Worm (Caenorhabditis elegans) whole organism, young adult: ENCODE measurements around the gene rgs-2.

Source experiments
- B0019.2 ChIP-seq: fragments of 200-800 bp; sonication (Bioruptor generic); conservative IDR thresholded peaks from 2 replicates; pipeline ENCODE4 v1.3.6; 2022; ENCODE audit warnings: missing genetic modification reagents, missing genetic modification characterization, missing compliant biosample characterization
- B0035.1 ChIP-seq: sonication (generic microtip); optimal IDR thresholded peaks from 2 replicates; lab custom pipeline; 2016; ENCODE audit warnings: missing genetic modification characterization, mild to moderate bottlenecking, missing compliant biosample characterization, missing genotype, missing genetic modification reagents
- B0336.3 ChIP-seq: fragments of 200-800 bp; sonication (Bioruptor generic); IDR thresholded peaks from 2 replicates; pipeline ENCODE4 v1.3.6; 2022; ENCODE audit warnings: missing genetic modification characterization, missing compliant biosample characterization
- C06A6.2 ChIP-seq: fragments of 200-800 bp; sonication (Bioruptor generic); conservative IDR thresholded peaks from 2 replicates; pipeline ENCODE4 v1.3.6; 2022; ENCODE audit warnings: missing genetic modification characterization, missing compliant biosample characterization
- D2030.7 ChIP-seq: fragments of 200-800 bp; sonication (Bioruptor generic); IDR thresholded peaks from 2 replicates; pipeline ENCODE4 v1.3.6; 2022; ENCODE audit warnings: missing genetic modification reagents, missing genetic modification characterization, missing compliant biosample characterization
- F10E7.11 ChIP-seq: sonication (generic microtip); optimal IDR thresholded peaks from 2 replicates; lab custom pipeline; 2017; ENCODE audit warnings: mild to moderate bottlenecking, missing genetic modification characterization, moderate library complexity, missing compliant biosample characterization
- F23B12.7 ChIP-seq: sonication (generic microtip); optimal IDR thresholded peaks from 2 replicates; lab custom pipeline; 2017; ENCODE audit warnings: missing genetic modification characterization, mild to moderate bottlenecking, missing compliant biosample characterization, antibody characterized with exemption, moderate library complexity; ENCODE audit not compliant: insufficient read depth
- F49E8.2 ChIP-seq: sonication (generic microtip); optimal IDR thresholded peaks from 3 replicates; lab custom pipeline; 2017; ENCODE audit warnings: missing genetic modification characterization, mild to moderate bottlenecking, missing compliant biosample characterization, antibody characterized with exemption, moderate library complexity; ENCODE audit not compliant: insufficient read depth
- F57C9.4 ChIP-seq: sonication (generic microtip); optimal IDR thresholded peaks from 2 replicates; lab custom pipeline; 2017; ENCODE audit warnings: mild to moderate bottlenecking, missing genetic modification characterization, missing compliant biosample characterization
- aptf-3 ChIP-seq: fragments of 200-800 bp; sonication (Bioruptor generic); IDR thresholded peaks from 2 replicates; pipeline ENCODE4 v1.3.6; 2022; ENCODE audit warnings: missing genetic modification characterization, missing compliant biosample characterization
- athp-1 ChIP-seq: sonication (generic microtip); optimal IDR thresholded peaks from 2 replicates; lab custom pipeline; 2017; ENCODE audit warnings: mild to moderate bottlenecking, missing genetic modification characterization, missing compliant biosample characterization
- attf-6 ChIP-seq: fragments of 200-800 bp; sonication (Bioruptor generic); IDR thresholded peaks from 2 replicates; pipeline ENCODE4 v1.3.6; 2022; ENCODE audit warnings: missing genetic modification reagents, missing genetic modification characterization, missing compliant biosample characterization
- ccch-3 ChIP-seq: fragments of 200-800 bp; sonication (Bioruptor generic); optimal IDR thresholded peaks from 2 replicates; lab custom pipeline; 2018; ENCODE audit warnings: mild to moderate bottlenecking, missing genetic modification characterization, missing compliant biosample characterization
- cebp-1 ChIP-seq, 2 experiments: fragments of 200-800 bp in 1 of 2; sonication (Bioruptor generic) in 1 of 2; sonication (generic microtip) in 1 of 2; IDR thresholded peaks in 1 of 2; optimal IDR thresholded peaks in 1 of 2; 2 replicates each; pipeline versions ENCODE4 v1.3.6 to Lab custom; 2017 to 2022; ENCODE audit warnings: missing compliant biosample characterization in 2 of 2, missing genetic modification characterization in 2 of 2, mild to moderate bottlenecking in 1 of 2, missing genetic modification reagents in 1 of 2, moderate library complexity in 1 of 2
- cebp-2 ChIP-seq: fragments of 200-800 bp; sonication (Bioruptor generic); IDR thresholded peaks from 2 replicates; pipeline ENCODE4 v1.3.6; 2022; ENCODE audit warnings: missing genetic modification characterization, missing compliant biosample characterization
- ceh-27 ChIP-seq: fragments of 200-800 bp; sonication (Bioruptor generic); optimal IDR thresholded peaks from 2 replicates; lab custom pipeline; 2018; ENCODE audit warnings: mild to moderate bottlenecking, missing genetic modification characterization, moderate library complexity, missing compliant biosample characterization
- ceh-58 ChIP-seq: fragments of 200-800 bp; sonication (Bioruptor generic); IDR thresholded peaks from 2 replicates; pipeline ENCODE4 v1.3.6; 2022; ENCODE audit warnings: missing genetic modification characterization, missing compliant biosample characterization
- die-1 ChIP-seq: sonication (generic microtip); optimal IDR thresholded peaks from 2 replicates; lab custom pipeline; 2016; ENCODE audit warnings: missing genotype, mild to moderate bottlenecking, missing genetic modification characterization, missing compliant biosample characterization
- dpff-1 ChIP-seq: sonication (generic microtip); optimal IDR thresholded peaks from 2 replicates; lab custom pipeline; 2017; ENCODE audit warnings: mild to moderate bottlenecking, missing genetic modification characterization, missing compliant biosample characterization
- dpl-1 ChIP-seq: fragments of 150-350 bp; optimal IDR thresholded peaks from 2 replicates; lab custom pipeline; 2014; ENCODE audit warnings: missing biosample characterization, missing genetic modification reagents, missing genetic modification characterization
- egl-44 ChIP-seq: fragments of 200-800 bp; sonication (Bioruptor generic); IDR thresholded peaks from 2 replicates; pipeline ENCODE4 v1.3.6; 2022; ENCODE audit warnings: missing genetic modification reagents, missing genetic modification characterization, missing compliant biosample characterization
- egrh-3 ChIP-seq: fragments of 200-800 bp; sonication (Bioruptor generic); IDR thresholded peaks from 2 replicates; pipeline ENCODE4 v1.3.6; 2022; ENCODE audit warnings: missing genetic modification reagents, missing genetic modification characterization, missing compliant biosample characterization
- hrde-1 ChIP-seq: sonication (generic microtip); optimal IDR thresholded peaks from 2 replicates; lab custom pipeline; 2016; ENCODE audit warnings: missing genetic modification characterization, mild to moderate bottlenecking, missing compliant biosample characterization, moderate library complexity, missing genotype, missing genetic modification reagents, borderline replicate concordance
- hsf-1 ChIP-seq: fragments of 200-800 bp; sonication (Bioruptor generic); IDR thresholded peaks from 2 replicates; pipeline ENCODE4 v1.3.6; 2022; ENCODE audit warnings: missing genetic modification reagents, missing genetic modification characterization, missing compliant biosample characterization
- lin-40 ChIP-seq: sonication (generic microtip); optimal IDR thresholded peaks from 2 replicates; lab custom pipeline; 2016; ENCODE audit warnings: missing genetic modification characterization, mild to moderate bottlenecking, missing compliant biosample characterization, missing genotype, missing genetic modification reagents
- madf-8 ChIP-seq: fragments of 200-800 bp; sonication (Bioruptor generic); conservative IDR thresholded peaks from 2 replicates; pipeline ENCODE4 v1.3.6; 2022; ENCODE audit warnings: missing genetic modification reagents, missing genetic modification characterization, missing compliant biosample characterization
- mcd-1 ChIP-seq: fragments of 200-800 bp; sonication (Bioruptor generic); IDR thresholded peaks from 2 replicates; pipeline ENCODE4 v1.3.6; 2022; ENCODE audit warnings: missing genetic modification reagents, missing genetic modification characterization, missing compliant biosample characterization
- mel-28 ChIP-seq: sonication (generic microtip); optimal IDR thresholded peaks from 2 replicates; lab custom pipeline; 2016; ENCODE audit warnings: borderline replicate concordance, mild to moderate bottlenecking, missing genetic modification characterization, missing compliant biosample characterization
- nhr-179 ChIP-seq: sonication (generic microtip); optimal IDR thresholded peaks from 2 replicates; lab custom pipeline; 2016; ENCODE audit warnings: mild to moderate bottlenecking, missing genetic modification characterization, missing compliant biosample characterization
- nhr-90 ChIP-seq: sonication (generic microtip); optimal IDR thresholded peaks from 2 replicates; lab custom pipeline; 2016; ENCODE audit warnings: missing genotype, mild to moderate bottlenecking, missing genetic modification characterization, missing compliant biosample characterization
- rec-8 ChIP-seq, 2 experiments: sonication (generic microtip); optimal IDR thresholded peaks; 2 replicates each; lab custom pipeline; 2016; ENCODE audit warnings: mild to moderate bottlenecking in 2 of 2, missing genetic modification characterization in 2 of 2, missing genetic modification reagents in 2 of 2, missing genotype in 2 of 2, missing biosample characterization in 1 of 2, missing compliant biosample characterization in 1 of 2, moderate library complexity in 1 of 2
- sea-2 ChIP-seq: fragments of 200-800 bp; sonication (Bioruptor generic); IDR thresholded peaks from 2 replicates; pipeline ENCODE4 v1.3.6; 2022; ENCODE audit warnings: missing genetic modification characterization, missing compliant biosample characterization
- snpc-1.3 ChIP-seq: sonication (generic microtip); optimal IDR thresholded peaks from 2 replicates; lab custom pipeline; 2017; ENCODE audit warnings: missing genetic modification characterization, mild to moderate bottlenecking, missing compliant biosample characterization, antibody characterized with exemption, moderate library complexity, missing genotype, missing genetic modification reagents; ENCODE audit not compliant: insufficient read depth
- snpc-3.4 ChIP-seq: sonication (generic microtip); optimal IDR thresholded peaks from 2 replicates; lab custom pipeline; 2017; ENCODE audit warnings: missing genetic modification characterization, mild to moderate bottlenecking, missing compliant biosample characterization, antibody characterized with exemption, moderate library complexity, missing genotype, missing genetic modification reagents
- somi-1 ChIP-seq: fragments of 200-800 bp; sonication (Bioruptor generic); optimal IDR thresholded peaks from 2 replicates; lab custom pipeline; 2018; ENCODE audit warnings: mild to moderate bottlenecking, missing genetic modification characterization, missing compliant biosample characterization
- unc-130 ChIP-seq: sonication (generic microtip); optimal IDR thresholded peaks from 2 replicates; lab custom pipeline; 2016; ENCODE audit warnings: missing genetic modification reagents, missing genetic modification characterization, missing compliant biosample characterization
- ztf-3 ChIP-seq: fragments of 200-800 bp; sonication (Bioruptor generic); optimal IDR thresholded peaks from 2 replicates; lab custom pipeline; 2018; ENCODE audit warnings: mild to moderate bottlenecking, missing genetic modification characterization, missing compliant biosample characterization

Gene rgs-2

ce11 chrX:12667804-12668511, 44.5 kb upstream of the rgs-2 start, which contains the start of gene nhr-17 (continued):
- TF ChIP-seq ztf-3 (GFP tag; lab: Kevin White, UChicago) (no peak), mcd-1 (GFP tag; lab: Robert Waterston, UW) (no peak), mel-28 (tag; lab: Kevin White, UChicago) (no peak), attf-6 (no peak), ceh-27 (GFP tag; lab: Kevin White, UChicago) (no peak), unc-130 (GFP tag; lab: Kevin White, UChicago) (no peak), cebp-2 (GFP tag; lab: Robert Waterston, UW) (0 out of 2 replicates have a peak, but pooled peaks have one; percentile 43), sea-2 (GFP tag; lab: Robert Waterston, UW) (no peak), F49E8.2 (no peak), hsf-1 (peak; percentile 79), B0019.2 (GFP tag; lab: Robert Waterston, UW) (no peak), snpc-1.3 (tag; lab: Kevin White, UChicago) (no peak), dpff-1 (tag; lab: Kevin White, UChicago) (no peak), somi-1 (GFP tag; lab: Kevin White, UChicago) (no peak), snpc-3.4 (tag; lab: Kevin White, UChicago) (no peak), cebp-1 (GFP tag; IDR thresholded peaks at IDR 0.05; lab: Robert Waterston, UW) (no peak), cebp-1 (tag; optimal IDR thresholded peaks at IDR 0.05; lab: Kevin White, UChicago) (peak; percentile 56), athp-1 (tag; lab: Kevin White, UChicago) (no peak), rec-8 (tag; optimal IDR thresholded peaks at IDR 0.05; lab: Kevin White, UChicago) (no peak), F57C9.4 (tag; lab: Kevin White, UChicago) (no peak), B0336.3 (GFP tag; lab: Robert Waterston, UW) (no peak), nhr-90 (tag; lab: Kevin White, UChicago) (no peak), B0035.1 (tag; lab: Kevin White, UChicago) (no peak), nhr-179 (tag; lab: Kevin White, UChicago) (no peak), hrde-1 (no peak), egl-44 (GFP tag; lab: Robert Waterston, UW) (no peak), D2030.7 (GFP tag; lab: Robert Waterston, UW) (no peak), egrh-3 (GFP tag; lab: Robert Waterston, UW) (no peak), dpl-1 (no peak), F23B12.7 (peak; percentile 14), die-1 (tag; lab: Kevin White, UChicago) (no peak), F10E7.11 (no peak), C06A6.2 (GFP tag; lab: Robert Waterston, UW) (no peak), madf-8 (GFP tag; lab: Robert Waterston, UW) (no peak), lin-40 (tag; lab: Kevin White, UChicago) (peak; percentile 49), ccch-3 (no peak), ceh-58 (GFP tag; lab: Robert Waterston, UW) (no peak), aptf-3 (GFP tag; lab: Robert Waterston, UW) (no peak)
